Worm (Caenorhabditis elegans) whole organism, L4 larva: ENCODE results near the gene T28A8.3.

Source experiments
- D1046.2 ChIP-seq: fragments of 200-800 bp; sonication (Bioruptor generic); IDR thresholded peaks from 2 replicates; pipeline ENCODE4 v1.3.6; 2022; ENCODE audit warnings: missing genetic modification characterization, missing compliant biosample characterization
- F10B5.3 ChIP-seq: sonication (generic microtip); optimal IDR thresholded peaks from 2 replicates; lab custom pipeline; 2016; ENCODE audit warnings: mild to moderate bottlenecking, missing genetic modification characterization, missing compliant biosample characterization
- F44E2.7 ChIP-seq: fragments of 200-800 bp; sonication (Bioruptor generic); IDR thresholded peaks from 2 replicates; pipeline ENCODE4 v2.1.2; 2022; ENCODE audit warnings: missing genetic modification characterization, missing compliant biosample characterization
- F49E8.2 ChIP-seq: sonication (generic microtip); optimal IDR thresholded peaks from 2 replicates; lab custom pipeline; 2016; ENCODE audit warnings: missing compliant biosample characterization, mild to moderate bottlenecking, missing genetic modification characterization, borderline replicate concordance
- T20F7.1 ChIP-seq: fragments of 200-800 bp; sonication (Bioruptor generic); optimal IDR thresholded peaks from 2 replicates; lab custom pipeline; 2018; ENCODE audit warnings: mild to moderate bottlenecking, missing genetic modification characterization, missing compliant biosample characterization
- Y75B8A.6 ChIP-seq: fragments of 200-800 bp; sonication (Bioruptor generic); IDR thresholded peaks from 2 replicates; pipeline ENCODE4 v1.3.6; 2022; ENCODE audit warnings: missing genetic modification reagents, missing genetic modification characterization, missing compliant biosample characterization
- aha-1 ChIP-seq: fragments of 150-350 bp; peaks from one replicate; lab custom pipeline; 2014; ENCODE audit warnings: missing biosample characterization, missing genetic modification characterization
- ama-1 ChIP-seq: fragments of 150-350 bp; optimal IDR thresholded peaks from 2 replicates; lab custom pipeline; 2014; ENCODE audit warnings: inconsistent platforms, mixed read lengths
- ceh-32 ChIP-seq: sonication (generic microtip); optimal IDR thresholded peaks from 2 replicates; lab custom pipeline; 2016; ENCODE audit warnings: mild to moderate bottlenecking, missing genetic modification characterization, missing compliant biosample characterization; ENCODE audit not compliant: poor library complexity
- ceh-44 ChIP-seq: fragments of 200-800 bp; sonication (Bioruptor generic); IDR thresholded peaks from 2 replicates; pipeline ENCODE4 v1.3.6; 2022; ENCODE audit warnings: missing genetic modification reagents, missing genetic modification characterization, missing compliant biosample characterization
- ceh-82 ChIP-seq: sonication (generic microtip); optimal IDR thresholded peaks from 2 replicates; lab custom pipeline; 2017; ENCODE audit warnings: missing biosample characterization, missing genetic modification characterization
- cey-2 ChIP-seq: sonication (generic microtip); optimal IDR thresholded peaks from 3 replicates; lab custom pipeline; 2017; ENCODE audit warnings: missing genetic modification characterization, mild to moderate bottlenecking, missing compliant biosample characterization, antibody characterized with exemption, borderline replicate concordance; ENCODE audit not compliant: insufficient read depth
- ctbp-1 ChIP-seq: fragments of 200-800 bp; sonication (Bioruptor generic); IDR thresholded peaks from 2 replicates; pipeline ENCODE4 v1.3.6; 2022; ENCODE audit warnings: missing genetic modification reagents, missing genetic modification characterization, missing compliant biosample characterization
- daf-12 ChIP-seq: fragments of 150-350 bp; optimal IDR thresholded peaks from 2 replicates; lab custom pipeline; 2014; ENCODE audit warnings: missing biosample characterization, missing genetic modification reagents, missing genetic modification characterization
- daf-16 ChIP-seq, 3 experiments: sonication (generic microtip); optimal IDR thresholded peaks; 2 replicates each; lab custom pipeline; 2016 to 2017; ENCODE audit warnings: missing genetic modification characterization in 3 of 3, missing genetic modification reagents in 3 of 3, mild to moderate bottlenecking in 2 of 3, missing compliant biosample characterization in 2 of 3, missing biosample characterization in 1 of 3, moderate library complexity in 1 of 3
- dmd-8 ChIP-seq: fragments of 200-800 bp; sonication (Bioruptor generic); IDR thresholded peaks from 2 replicates; pipeline ENCODE4 v1.3.6; 2022; ENCODE audit warnings: missing genetic modification characterization, missing compliant biosample characterization
- dmd-9 ChIP-seq: fragments of 200-800 bp; sonication (Bioruptor generic); IDR thresholded peaks from 2 replicates; pipeline ENCODE4 v1.3.6; 2022; ENCODE audit warnings: missing genetic modification reagents, missing genetic modification characterization, missing compliant biosample characterization
- dpl-1 ChIP-seq: fragments of 150-350 bp; optimal IDR thresholded peaks from 2 replicates; lab custom pipeline; 2014; ENCODE audit warnings: missing biosample characterization, missing genetic modification reagents, missing genetic modification characterization
- dve-1 ChIP-seq: sonication (generic microtip); optimal IDR thresholded peaks from 2 replicates; lab custom pipeline; 2017; ENCODE audit warnings: antibody characterized with exemption, mild to moderate bottlenecking, missing genetic modification characterization, missing compliant biosample characterization; ENCODE audit not compliant: insufficient read depth
- hif-1 ChIP-seq, 2 experiments: sonication (generic microtip); optimal IDR thresholded peaks; 2 replicates each; lab custom pipeline; 2016 to 2017; ENCODE audit warnings: missing compliant biosample characterization in 2 of 2, missing genetic modification characterization in 2 of 2, missing genetic modification reagents in 2 of 2, missing genotype in 2 of 2, mild to moderate bottlenecking in 1 of 2
- hlh-11 ChIP-seq: fragments of 200-800 bp; sonication (Bioruptor generic); optimal IDR thresholded peaks from 2 replicates; lab custom pipeline; 2018; ENCODE audit warnings: mild to moderate bottlenecking, missing genetic modification characterization, missing compliant biosample characterization
- hlh-30 ChIP-seq: sonication (generic microtip); optimal IDR thresholded peaks from 2 replicates; lab custom pipeline; 2017; ENCODE audit warnings: antibody characterized with exemption, mild to moderate bottlenecking, missing genetic modification characterization, missing compliant biosample characterization; ENCODE audit not compliant: insufficient read depth
- hmg-1.1 ChIP-seq: fragments of 200-800 bp; sonication (Bioruptor generic); IDR thresholded peaks from 2 replicates; pipeline ENCODE4 v1.3.6; 2022; ENCODE audit warnings: missing genetic modification reagents, missing genetic modification characterization, missing compliant biosample characterization
- lin-1 ChIP-seq: fragments of 200-800 bp; sonication (Bioruptor generic); IDR thresholded peaks from 2 replicates; pipeline ENCODE4 v1.3.6; 2022; ENCODE audit warnings: missing genetic modification reagents, missing genetic modification characterization, missing compliant biosample characterization
- lin-38 ChIP-seq: fragments of 200-800 bp; sonication (Bioruptor generic); IDR thresholded peaks from 2 replicates; pipeline ENCODE4 v1.3.6; 2022; ENCODE audit warnings: missing genetic modification reagents, missing genetic modification characterization, missing compliant biosample characterization
- lin-39 ChIP-seq: fragments of 150-350 bp; optimal IDR thresholded peaks from 2 replicates; lab custom pipeline; 2014; ENCODE audit warnings: missing biosample characterization, missing genetic modification reagents, missing genetic modification characterization
- lir-3 ChIP-seq: sonication (generic microtip); optimal IDR thresholded peaks from 2 replicates; lab custom pipeline; 2016; ENCODE audit warnings: mild to moderate bottlenecking, missing genetic modification characterization, missing compliant biosample characterization
- mdl-1 ChIP-seq, 2 experiments: fragments of 150-350 bp in 1 of 2; sonication (generic microtip) in 1 of 2; optimal IDR thresholded peaks; 2 replicates each; lab custom pipeline; 2014 to 2017; ENCODE audit warnings: missing biosample characterization in 2 of 2, missing genetic modification characterization in 2 of 2
- mes-2 ChIP-seq: sonication (generic microtip); optimal IDR thresholded peaks from 2 replicates; lab custom pipeline; 2016; ENCODE audit warnings: missing genotype, mild to moderate bottlenecking, missing genetic modification characterization, missing compliant biosample characterization; ENCODE audit not compliant: poor library complexity, severe bottlenecking
- mxl-2 ChIP-seq: fragments of 200-800 bp; sonication (Bioruptor generic); conservative IDR thresholded peaks from 2 replicates; pipeline ENCODE4 v1.3.6; 2022; ENCODE audit warnings: missing genetic modification reagents, missing genetic modification characterization, missing compliant biosample characterization
- nhr-111 ChIP-seq: fragments of 200-800 bp; sonication (Bioruptor generic); optimal IDR thresholded peaks from 2 replicates; lab custom pipeline; 2018; ENCODE audit warnings: mild to moderate bottlenecking, missing genetic modification characterization, missing compliant biosample characterization
- nhr-237 ChIP-seq: sonication (generic microtip); optimal IDR thresholded peaks from 2 replicates; lab custom pipeline; 2017; ENCODE audit warnings: missing biosample characterization, missing genetic modification characterization
- nhr-28 ChIP-seq: fragments of 150-350 bp; optimal IDR thresholded peaks from 2 replicates; lab custom pipeline; 2014; ENCODE audit warnings: missing biosample characterization, missing genetic modification characterization
- nhr-48 ChIP-seq: sonication (generic microtip); optimal IDR thresholded peaks from 2 replicates; lab custom pipeline; 2016; ENCODE audit warnings: mild to moderate bottlenecking, missing genetic modification characterization, missing compliant biosample characterization
- nhr-6 ChIP-seq: fragments of 150-350 bp; optimal IDR thresholded peaks from 2 replicates; lab custom pipeline; 2014; ENCODE audit warnings: missing biosample characterization, missing genetic modification characterization
- nhr-77 ChIP-seq: fragments of 150-350 bp; optimal IDR thresholded peaks from 2 replicates; lab custom pipeline; 2014; ENCODE audit warnings: missing biosample characterization, missing genetic modification characterization
- pqm-1 ChIP-seq: sonication (generic microtip); optimal IDR thresholded peaks from 2 replicates; lab custom pipeline; 2017; ENCODE audit warnings: missing biosample characterization, missing genetic modification characterization
- set-16 ChIP-seq: fragments of 200-800 bp; sonication (Bioruptor generic); IDR thresholded peaks from 2 replicates; pipeline ENCODE4 v1.3.6; 2022; ENCODE audit warnings: missing genetic modification reagents, missing genetic modification characterization, missing compliant biosample characterization
- snpc-4 ChIP-seq: fragments of 150-350 bp; optimal IDR thresholded peaks from 2 replicates; lab custom pipeline; 2014; ENCODE audit warnings: missing biosample characterization, missing genetic modification characterization
- tag-97 ChIP-seq: fragments of 200-800 bp; sonication (Bioruptor generic); IDR thresholded peaks from 2 replicates; pipeline ENCODE4 v1.3.6; 2022; ENCODE audit warnings: missing genetic modification characterization, missing compliant biosample characterization
- unc-130 ChIP-seq: sonication (generic microtip); optimal IDR thresholded peaks from 2 replicates; lab custom pipeline; 2016; ENCODE audit warnings: missing genetic modification reagents, missing genetic modification characterization, missing compliant biosample characterization
- unc-62 ChIP-seq, 3 experiments: fragments of 150-350 bp in 1 of 3; sonication (generic microtip); optimal IDR thresholded peaks in 2 of 3; peaks in 1 of 3; 1 replicate in 1 of 3; 2 replicates in 2 of 3; lab custom pipeline; 2014 to 2017; ENCODE audit warnings: missing biosample characterization in 3 of 3, missing genetic modification characterization in 3 of 3, missing genetic modification reagents in 3 of 3, missing genotype in 1 of 3
- zag-1 ChIP-seq: fragments of 150-350 bp; optimal IDR thresholded peaks from 2 replicates; lab custom pipeline; 2014; ENCODE audit warnings: missing biosample characterization, missing genetic modification characterization
- zfp-2 ChIP-seq: sonication (generic microtip); optimal IDR thresholded peaks from 2 replicates; lab custom pipeline; 2016; ENCODE audit warnings: mild to moderate bottlenecking, missing genetic modification characterization, missing compliant biosample characterization
- ztf-11 ChIP-seq: fragments of 150-350 bp; optimal IDR thresholded peaks from 2 replicates; lab custom pipeline; 2014; ENCODE audit warnings: missing biosample characterization, missing genetic modification characterization
- ztf-7 ChIP-seq: fragments of 150-350 bp; optimal IDR thresholded peaks from 2 replicates; lab custom pipeline; 2014; ENCODE audit warnings: missing biosample characterization, missing genetic modification characterization

Gene T28A8.3

ce11 chrIII:13530838-13531237 lies 25.0 kb downstream of the T28A8.3 start:
- TF ChIP-seq hlh-30 (tag; lab: Kevin White, UChicago) (no peak), dmd-9 (GFP tag; lab: Robert Waterston, UW) (no peak), F49E8.2 (tag; lab: Kevin White, UChicago) (no peak), nhr-48 (tag; lab: Kevin White, UChicago) (no peak), ztf-11 (tag; lab: Kevin White, UChicago) (no peak), daf-16 (GFP tag; optimal IDR thresholded peaks at IDR 0.05; lab: Kevin White, UChicago) (no peak), daf-16 (tag; optimal IDR thresholded peaks at IDR 0.05; lab: Kevin White, UChicago) (peak; percentile 37), Y75B8A.6 (GFP tag; lab: Robert Waterston, UW) (no peak), nhr-6 (tag; lab: Kevin White, UChicago) (no peak), pqm-1 (tag; lab: Kevin White, UChicago) (no peak), ztf-7 (no peak), D1046.2 (GFP tag; lab: Robert Waterston, UW) (no peak), ceh-44 (GFP tag; lab: Robert Waterston, UW) (no peak), dve-1 (tag; lab: Kevin White, UChicago) (peak; percentile 3), nhr-237 (tag; lab: Kevin White, UChicago) (no peak), F44E2.7 (no peak), hlh-11 (no peak), zfp-2 (tag; lab: Kevin White, UChicago) (no peak), ceh-32 (tag; lab: Kevin White, UChicago) (no peak), lin-38 (no peak), aha-1 (tag; lab: Kevin White, UChicago) (peak; percentile 68), set-16 (GFP tag; lab: Robert Waterston, UW) (no peak)

- peak; percentile 41 for TF ChIP-seq lin-38
- TF ChIP-seq aha-1 (tag; lab: Kevin White, UChicago) = no peak
- peak; percentile 6 for TF ChIP-seq nhr-28 (tag; lab: Kevin White, UChicago)
- TF ChIP-seq dpl-1 = no peak
- no peak for TF ChIP-seq hif-1 (tag; optimal IDR thresholded peaks at IDR 0.05; lab: Kevin White, UChicago)
- no peak for TF ChIP-seq zag-1 (tag; lab: Kevin White, UChicago)
- TF ChIP-seq nhr-48 (tag; lab: Kevin White, UChicago) = no peak
- TF ChIP-seq lir-3 (tag; lab: Kevin White, UChicago) = no peak
- TF ChIP-seq unc-62 (GFP tag; optimal IDR thresholded peaks at IDR 0.05 in 1 of 2; lab: Kevin White, UChicago) = peak in 1 of 2 experiments; percentile 18
- TF ChIP-seq unc-62 (tag; optimal IDR thresholded peaks at IDR 0.05; lab: Kevin White, UChicago) = no peak
- TF ChIP-seq ceh-82 (tag; lab: Kevin White, UChicago) = no peak
- TF ChIP-seq ama-1 (lab: Kevin White, UChicago) = no peak
- no peak for TF ChIP-seq lin-39 (tag; lab: Kevin White, UChicago)
- no peak for TF ChIP-seq nhr-111 (GFP tag; lab: Kevin White, UChicago)
- TF ChIP-seq lin-1 (GFP tag; lab: Robert Waterston, UW) = no peak
- TF ChIP-seq mes-2 = peak; percentile 21
- no peak for TF ChIP-seq nhr-77 (tag; lab: Kevin White, UChicago)
- TF ChIP-seq snpc-4 (tag; lab: Kevin White, UChicago) = no peak
- no peak for TF ChIP-seq tag-97 (GFP tag; lab: Robert Waterston, UW)
- 0 out of 2 replicates have a peak, but pooled peaks have one; percentile 9 for TF ChIP-seq set-16 (GFP tag; lab: Robert Waterston, UW)
- no peak for TF ChIP-seq daf-12 (tag; lab: Kevin White, UChicago)
- no peak for TF ChIP-seq hmg-1.1 (GFP tag; lab: Robert Waterston, UW)
- TF ChIP-seq cey-2 (tag; lab: Kevin White, UChicago) = no peak
- TF ChIP-seq mxl-2 (GFP tag; lab: Robert Waterston, UW) = no peak
- TF ChIP-seq unc-130 (GFP tag; lab: Kevin White, UChicago) = no peak
- no peak for TF ChIP-seq T20F7.1 (GFP tag; lab: Kevin White, UChicago)
- no peak for TF ChIP-seq pqm-1 (tag; lab: Kevin White, UChicago)
- no peak for TF ChIP-seq mdl-1 (tag; optimal IDR thresholded peaks at IDR 0.05; lab: Kevin White, UChicago)
- TF ChIP-seq ctbp-1 (GFP tag; lab: Robert Waterston, UW) = no peak
- TF ChIP-seq F49E8.2 (tag; lab: Kevin White, UChicago) = no peak
- TF ChIP-seq hlh-11 = peak; percentile 2
- no peak for TF ChIP-seq Y75B8A.6 (GFP tag; lab: Robert Waterston, UW)
- no peak for TF ChIP-seq F10B5.3 (tag; lab: Kevin White, UChicago)
- TF ChIP-seq dmd-8 (GFP tag; lab: Robert Waterston, UW) = no peak
- TF ChIP-seq, all 104 proteins: peak for 6
These were observed 28.9 kb downstream of the T28A8.3 start for ce11 chrIII:13534704-13535103.
